Fruit fly (Drosophila melanogaster): ENCODE measurements around the gene CG9967.
A peak's percentile ranks its signal among the peaks of the same experiment; 100 is the strongest.

CG9967 gene

dm6 chr2L:2364200-2364754 is 7.1 kb upstream of the CG9967 start (continued):
- TF ChIP-seq grau (tag; optimal IDR thresholded peaks at IDR 0.05) (no peak), CG30403 (GFP tag; optimal IDR thresholded peaks at IDR 0.05) (no peak), Elba2 (GFP tag; optimal IDR thresholded peaks at IDR 0.05) (no peak), CG15514 (GFP tag; optimal IDR thresholded peaks at IDR 0.05) (no peak), lov (optimal IDR thresholded peaks at IDR 0.05) (no peak), lov (GFP tag; IDR thresholded peaks at IDR 0.05) (no peak), CG17912 (GFP tag; optimal IDR thresholded peaks at IDR 0.05) (no peak), CG12155 (GFP tag; optimal IDR thresholded peaks at IDR 0.05) (no peak), Ravus (GFP tag; IDR thresholded peaks at IDR 0.05) (no peak), CG14667 (GFP tag; IDR thresholded peaks at IDR 0.05) (no peak), HHEX (GFP tag; optimal IDR thresholded peaks at IDR 0.05) (no peak), Eip74EF (GFP tag; optimal IDR thresholded peaks at IDR 0.05) (no peak), Drgx (GFP tag; IDR thresholded peaks at IDR 0.05) (peak; percentile 13; the same call in 1 of the 2 replicates), Scr (GFP tag; IDR thresholded peaks at IDR 0.05; ENCODE audit: partially characterized antibody) (0 out of 2 replicates have a peak, but pooled peaks have one; percentile 26), CG6254 (GFP tag; optimal IDR thresholded peaks at IDR 0.05) (no peak), ems (GFP tag; optimal IDR thresholded peaks at IDR 0.05) (no peak), toy (GFP tag; IDR thresholded peaks at IDR 0.05) (no peak), CG17359 (tag; optimal IDR thresholded peaks at IDR 0.05) (no peak), CG8478 (optimal IDR thresholded peaks at IDR 0.05) (peak; percentile 95), bcd (GFP tag; optimal IDR thresholded peaks at IDR 0.05) (no peak), chinmo (GFP tag; IDR thresholded peaks at IDR 0.05; ENCODE audit: partially characterized antibody) (peak; percentile 98), Adf1 (GFP tag; IDR thresholded peaks at IDR 0.05) (no peak), CG4730 (GFP tag; IDR thresholded peaks at IDR 0.05) (no peak), CG9727 (GFP tag; optimal IDR thresholded peaks at IDR 0.05) (no peak), CG11398 (GFP tag; optimal IDR thresholded peaks at IDR 0.05) (no peak), zen (tag; optimal IDR thresholded peaks at IDR 0.05) (no peak), Dll (GFP tag; IDR thresholded peaks at IDR 0.05; ENCODE audit: partially characterized antibody) (0 out of 4 replicates have a peak, but pooled peaks have one; percentile 33), Doc2 (GFP tag; IDR thresholded peaks at IDR 0.05) (no peak), CG8388 (GFP tag; optimal IDR thresholded peaks at IDR 0.05) (no peak), MBD-R2 (GFP tag; IDR thresholded peaks at IDR 0.05) (peak; percentile 15; the same call in 1 of the 2 replicates), ato (GFP tag; IDR thresholded peaks at IDR 0.05; ENCODE audit: partially characterized antibody) (0 out of 2 replicates have a peak, but pooled peaks have one; percentile 20), nom (GFP tag; optimal IDR thresholded peaks at IDR 0.05) (no peak), Optix (GFP tag; IDR thresholded peaks at IDR 0.05) (no peak), CG13123 (GFP tag; optimal IDR thresholded peaks at IDR 0.05) (no peak), sc (optimal IDR thresholded peaks at IDR 0.05) (no peak), sc (GFP tag; optimal IDR thresholded peaks at IDR 0.05) (no peak), ind (GFP tag; optimal IDR thresholded peaks at IDR 0.05) (no peak), usp (GFP tag; optimal IDR thresholded peaks at IDR 0.05) (no peak), cg (GFP tag; optimal IDR thresholded peaks at IDR 0.05) (peak; percentile 51), Hr78 (GFP tag; optimal IDR thresholded peaks at IDR 0.05) (no peak), pita (GFP tag; optimal IDR thresholded peaks at IDR 0.05) (no peak), CG2678 (tag; optimal IDR thresholded peaks at IDR 0.05) (no peak), CG3163 (GFP tag; optimal IDR thresholded peaks at IDR 0.05) (peak; percentile 1), Atf6 (GFP tag; IDR thresholded peaks at IDR 0.05) (no peak), lmd (GFP tag; IDR thresholded peaks at IDR 0.05) (no peak), jigr1 (GFP tag; IDR thresholded peaks at IDR 0.05) (no peak), unc-4 (GFP tag; IDR thresholded peaks at IDR 0.05; ENCODE audit: partially characterized antibody) (no peak; the same call in 1 of the 2 replicates), Bteb2 (GFP tag; optimal IDR thresholded peaks at IDR 0.05) (no peak), CG16779 (GFP tag; IDR thresholded peaks at IDR 0.05) (no peak), CG12659 (GFP tag; optimal IDR thresholded peaks at IDR 0.05) (no peak)
